Fruit fly (Drosophila melanogaster) whole organism, wandering third instar larva: ENCODE data around the gene vrs.

Source experiments
- Abd-B ChIP-seq: fragments of >200 bp; optimal IDR thresholded peaks from 2 replicates; lab custom pipeline; 2017; ENCODE audit warnings: missing biosample characterization, missing genetic modification characterization
- CG32264 ChIP-seq: fragments of 200-800 bp; sonication (Bioruptor generic); optimal IDR thresholded peaks from 2 replicates; lab custom pipeline; 2016; ENCODE audit warnings: missing biosample characterization, missing genetic modification characterization
- CG9705 ChIP-seq: fragments of 200-800 bp; sonication (Bioruptor generic); optimal IDR thresholded peaks from 2 replicates; lab custom pipeline; 2018; ENCODE audit warnings: missing biosample characterization, mild to moderate bottlenecking, missing genetic modification characterization
- Dfd ChIP-seq: fragments of >200 bp; optimal IDR thresholded peaks from 2 replicates; lab custom pipeline; 2017; ENCODE audit warnings: missing biosample characterization, missing genetic modification characterization
- Dif ChIP-seq: fragments of 200-275, 200-300 bp; sonication (Bioruptor generic); optimal IDR thresholded peaks from 2 replicates; lab custom pipeline; 2018; ENCODE audit warnings: missing biosample characterization, missing genetic modification characterization; ENCODE audit not compliant: partially characterized antibody
- GATAd ChIP-seq: sonication (Bioruptor generic); optimal IDR thresholded peaks from 2 replicates; lab custom pipeline; 2016; ENCODE audit warnings: missing biosample characterization, missing genetic modification characterization
- HLH106 ChIP-seq: fragments of 200-800 bp; optimal IDR thresholded peaks from 3 replicates; lab custom pipeline; 2019; ENCODE audit warnings: missing biosample characterization, mild to moderate bottlenecking, missing genetic modification characterization, moderate library complexity
- Hnf4 ChIP-seq: fragments of 200-800 bp; sonication (Bioruptor generic); optimal IDR thresholded peaks from 2 replicates; lab custom pipeline; 2016; ENCODE audit warnings: missing biosample characterization, mild to moderate bottlenecking, missing genetic modification characterization
- Hr78 ChIP-seq: fragments of >200 bp; optimal IDR thresholded peaks from 2 replicates; lab custom pipeline; 2017; ENCODE audit warnings: missing biosample characterization, missing genetic modification characterization
- Hr83 ChIP-seq: fragments of 200-300 bp; sonication (Bioruptor generic); optimal IDR thresholded peaks from 2 replicates; lab custom pipeline; 2016; ENCODE audit warnings: missing biosample characterization, mild to moderate bottlenecking, missing genetic modification characterization, moderate library complexity; ENCODE audit not compliant: poor library complexity, severe bottlenecking
- Jra ChIP-seq: sonication (Bioruptor generic); optimal IDR thresholded peaks from 2 replicates; lab custom pipeline; 2016; ENCODE audit warnings: missing biosample characterization, missing genetic modification characterization
- Mio ChIP-seq: sonication (Bioruptor generic); optimal IDR thresholded peaks from 2 replicates; lab custom pipeline; 2016; ENCODE audit warnings: missing biosample characterization, missing genetic modification characterization
- Myc ChIP-seq: fragments of >200 bp; optimal IDR thresholded peaks from 2 replicates; lab custom pipeline; 2017
- N ChIP-seq: fragments of >200 bp; optimal IDR thresholded peaks from 2 replicates; lab custom pipeline; 2018; ENCODE audit warnings: missing biosample characterization, missing external identifiers, missing genetic modification characterization
- OdsH ChIP-seq: fragments of 200-800 bp; sonication (Bioruptor generic); optimal IDR thresholded peaks from 2 replicates; lab custom pipeline; 2016; ENCODE audit warnings: missing biosample characterization, mild to moderate bottlenecking, missing genetic modification characterization
- Rel ChIP-seq, 2 experiments: fragments of 200-800 bp; sonication (Bioruptor generic) in 1 of 2; optimal IDR thresholded peaks; 2 replicates in 1 of 2; 3 replicates in 1 of 2; lab custom pipeline; 2016 to 2019; ENCODE audit warnings: mild to moderate bottlenecking in 2 of 2, missing biosample characterization in 2 of 2, missing genetic modification characterization in 2 of 2, moderate library complexity in 1 of 2
- Sp1 ChIP-seq: fragments of 200-800 bp; sonication (Bioruptor generic); optimal IDR thresholded peaks from 3 replicates; lab custom pipeline; 2019; ENCODE audit warnings: missing biosample characterization, mild to moderate bottlenecking, missing genetic modification characterization, moderate library complexity
- dl ChIP-seq, 2 experiments: fragments of 175-275, 200-275 bp in 1 of 2; fragments of 200-275 bp in 1 of 2; sonication (Bioruptor generic); optimal IDR thresholded peaks; lab custom pipeline; 2018; ENCODE audit warnings: mild to moderate bottlenecking in 2 of 2, missing biosample characterization in 2 of 2, missing genetic modification characterization in 2 of 2, moderate library complexity in 2 of 2; ENCODE audit not compliant: partially characterized antibody in 2 of 2, insufficient read depth in 1 of 2
- dmrt93B ChIP-seq: fragments of 200-800 bp; sonication (Bioruptor generic); optimal IDR thresholded peaks from 2 replicates; lab custom pipeline; 2018; ENCODE audit warnings: missing biosample characterization, mild to moderate bottlenecking, missing genetic modification characterization
- dsf ChIP-seq: sonication (Bioruptor generic); optimal IDR thresholded peaks from 2 replicates; lab custom pipeline; 2016; ENCODE audit warnings: missing biosample characterization, missing genetic modification characterization, borderline replicate concordance
- ey ChIP-seq: fragments of 200-800 bp; sonication (Bioruptor generic); optimal IDR thresholded peaks from 2 replicates; lab custom pipeline; 2016; ENCODE audit warnings: missing biosample characterization, missing genetic modification characterization
- foxo ChIP-seq, 2 experiments: fragments of 200-800 bp; sonication (Bioruptor generic); optimal IDR thresholded peaks; 2 replicates in 1 of 2; 3 replicates in 1 of 2; lab custom pipeline; 2016 to 2017; ENCODE audit warnings: missing biosample characterization in 2 of 2, missing genetic modification characterization in 2 of 2
- fru ChIP-seq: fragments of 200-800 bp; sonication (Bioruptor generic); optimal IDR thresholded peaks from 3 replicates; lab custom pipeline; 2016; ENCODE audit warnings: missing biosample characterization, mild to moderate bottlenecking, missing genetic modification characterization
- h ChIP-seq: fragments of 200-800 bp; sonication (Bioruptor generic); optimal IDR thresholded peaks from 3 replicates; lab custom pipeline; 2016; ENCODE audit warnings: missing biosample characterization, mild to moderate bottlenecking, missing genetic modification characterization
- jim ChIP-seq: fragments of 175-275, 200-325 bp; sonication (Bioruptor generic); optimal IDR thresholded peaks from 2 replicates; lab custom pipeline; 2016; ENCODE audit warnings: missing biosample characterization, mild to moderate bottlenecking, missing genetic modification characterization
- lola ChIP-seq: fragments of >200 bp; optimal IDR thresholded peaks from 2 replicates; lab custom pipeline; 2017; ENCODE audit warnings: missing biosample characterization, missing genetic modification characterization
- pan ChIP-seq: fragments of >200 bp; optimal IDR thresholded peaks from 2 replicates; lab custom pipeline; 2017
- psq ChIP-seq: fragments of 200-800 bp; sonication (Bioruptor generic); optimal IDR thresholded peaks from 3 replicates; lab custom pipeline; 2017; ENCODE audit warnings: missing biosample characterization, mild to moderate bottlenecking, missing genetic modification characterization, moderate library complexity
- rgr ChIP-seq: fragments of 200-800 bp; sonication (Bioruptor generic); optimal IDR thresholded peaks from 3 replicates; lab custom pipeline; 2016; ENCODE audit warnings: missing biosample characterization, mild to moderate bottlenecking, missing genetic modification characterization
- sage ChIP-seq: fragments of 200-800 bp; sonication (Bioruptor generic); optimal IDR thresholded peaks from 2 replicates; lab custom pipeline; 2016; ENCODE audit warnings: missing biosample characterization, mild to moderate bottlenecking, missing genetic modification characterization
- sv ChIP-seq: fragments of 200-800 bp; sonication (Bioruptor generic); optimal IDR thresholded peaks from 3 replicates; lab custom pipeline; 2016; ENCODE audit warnings: missing biosample characterization, missing genetic modification characterization
- usp ChIP-seq: fragments of >200 bp; optimal IDR thresholded peaks from 2 replicates; lab custom pipeline; 2017; ENCODE audit warnings: missing biosample characterization, missing genetic modification characterization
- woc ChIP-seq: sonication (Bioruptor generic); optimal IDR thresholded peaks from 2 replicates; lab custom pipeline; 2016; ENCODE audit warnings: missing biosample characterization, mild to moderate bottlenecking, missing genetic modification characterization

Gene vrs

dm6 chr3R:12433764-12434163 is 13.7 kb upstream of the vrs start, which contains the start of the genes Aos1 and Srlp:
Aos1 (minus strand) TSS chr3R:12433822.
Srlp (plus strand) TSS chr3R:12434098.
- TF ChIP-seq psq (GFP tag; lab: Kevin White, UChicago), result peak; percentile 46
- TF ChIP-seq OdsH (GFP tag; lab: Kevin White, UChicago), result peak; percentile 32
- TF ChIP-seq rgr, result peak; percentile 18
- peak; percentile 68 for TF ChIP-seq Sp1
- peak in 1 of 2 experiments; percentile 60 for TF ChIP-seq foxo (GFP tag; optimal IDR thresholded peaks at IDR 0.05; lab: Kevin White, UChicago)
- TF ChIP-seq HLH106 (tag; lab: Kevin White, UChicago), result peak; percentile 74
- TF ChIP-seq Rel (GFP tag; optimal IDR thresholded peaks at IDR 0.05; lab: Kevin White, UChicago), result no peak
- peak; percentile 70 for TF ChIP-seq Rel (tag; optimal IDR thresholded peaks at IDR 0.05; lab: Kevin White, UChicago)
- no peak for TF ChIP-seq N
- TF ChIP-seq dl (GFP tag; optimal IDR thresholded peaks at IDR 0.05; lab: Kevin White, UChicago; ENCODE audit: insufficient read depth in 1 of 2, partially characterized antibody in 2 of 2), result no peak
- TF ChIP-seq woc (GFP tag; lab: Kevin White, UChicago), result no peak
- peak; percentile 95 for TF ChIP-seq Myc (lab: Kevin White, UChicago)
- peak; percentile 56 for TF ChIP-seq CG9705
- TF ChIP-seq, all 38 proteins: peak for 9

dm6 chr3R:12435948-12436347 is 11.5 kb upstream of the vrs start, which contains the start of gene Desat2:
Desat2 (plus strand) TSS chr3R:12436248.
- TF ChIP-seq rgr, result no peak
- no peak for TF ChIP-seq woc (GFP tag; lab: Kevin White, UChicago)
- TF ChIP-seq sv (GFP tag; lab: Kevin White, UChicago), result no peak
- TF ChIP-seq usp (GFP tag; lab: Kevin White, UChicago), result no peak
- TF ChIP-seq ey (GFP tag; lab: Kevin White, UChicago), result no peak
- TF ChIP-seq sage, result no peak
- no peak for TF ChIP-seq fru (GFP tag; lab: Kevin White, UChicago)
- no peak for TF ChIP-seq foxo (GFP tag; optimal IDR thresholded peaks at IDR 0.05; lab: Kevin White, UChicago)

dm6 chr3R:12439039-12439400 is 8.4 kb upstream of the vrs start, which contains the start of the genes CG17207 and CG46427:
CG17207 (minus strand) TSS chr3R:12439139.
CG46427 (minus strand) TSS chr3R:12439139.
- TF ChIP-seq fru (GFP tag; lab: Kevin White, UChicago), result no peak
- TF ChIP-seq GATAd (GFP tag; lab: Kevin White, UChicago), result no peak
- TF ChIP-seq HLH106 (tag; lab: Kevin White, UChicago), result no peak
- no peak for TF ChIP-seq psq (GFP tag; lab: Kevin White, UChicago)
- no peak for TF ChIP-seq woc (GFP tag; lab: Kevin White, UChicago)
- TF ChIP-seq dmrt93B (GFP tag; lab: Kevin White, UChicago), result no peak
- no peak for TF ChIP-seq Mio (GFP tag; lab: Kevin White, UChicago)
- TF ChIP-seq lola (GFP tag; lab: Kevin White, UChicago), result no peak
- TF ChIP-seq Sp1, result no peak
- TF ChIP-seq Hr83 (GFP tag; lab: Kevin White, UChicago), result no peak
- no peak for TF ChIP-seq dsf (GFP tag; lab: Kevin White, UChicago)
- TF ChIP-seq sv (GFP tag; lab: Kevin White, UChicago), result no peak
- TF ChIP-seq Hr78, result no peak

dm6 chr3R:12439401-12440143 is 7.9 kb upstream of the vrs start, which contains the start of gene Desat1:
Desat1 (plus strand) TSS chr3R:12439600.
- TF ChIP-seq GATAd (GFP tag; lab: Kevin White, UChicago) (no peak), Jra (GFP tag; lab: Kevin White, UChicago) (peak; percentile 34), CG9705 (no peak), woc (GFP tag; lab: Kevin White, UChicago) (peak; percentile 32), dsf (GFP tag; lab: Kevin White, UChicago) (peak; percentile 34)
- TF ChIP-seq, all 38 proteins: peak for 3

- TF ChIP-seq Hr78 (no peak), OdsH (GFP tag; lab: Kevin White, UChicago) (no peak), Rel (GFP tag; optimal IDR thresholded peaks at IDR 0.05; lab: Kevin White, UChicago) (no peak), Rel (tag; optimal IDR thresholded peaks at IDR 0.05; lab: Kevin White, UChicago) (peak; percentile 95), Dif (GFP tag; lab: Kevin White, UChicago) (peak; percentile 11), jim (GFP tag; lab: Kevin White, UChicago) (no peak), CG32264 (GFP tag; lab: Kevin White, UChicago) (no peak), Hr83 (GFP tag; lab: Kevin White, UChicago) (peak; percentile 55), Jra (GFP tag; lab: Kevin White, UChicago) (no peak), usp (GFP tag; lab: Kevin White, UChicago) (no peak), lola (GFP tag; lab: Kevin White, UChicago) (no peak), woc (GFP tag; lab: Kevin White, UChicago) (peak; percentile 19), fru (GFP tag; lab: Kevin White, UChicago) (peak; percentile 20), Dfd (GFP tag; lab: Kevin White, UChicago) (no peak), rgr (peak; percentile 60), Mio (GFP tag; lab: Kevin White, UChicago) (no peak), dmrt93B (GFP tag; lab: Kevin White, UChicago) (no peak), Sp1 (peak; percentile 31), pan (no peak), dsf (GFP tag; lab: Kevin White, UChicago) (no peak), sv (GFP tag; lab: Kevin White, UChicago) (no peak), GATAd (GFP tag; lab: Kevin White, UChicago) (no peak), psq (GFP tag; lab: Kevin White, UChicago) (no peak), Hnf4 (GFP tag; lab: Kevin White, UChicago) (peak; percentile 1), foxo (GFP tag; optimal IDR thresholded peaks at IDR 0.05; lab: Kevin White, UChicago) (peak in 1 of 2 experiments; percentile 16), h (GFP tag; lab: Kevin White, UChicago) (peak; percentile 63), Abd-B (GFP tag; lab: Kevin White, UChicago) (no peak), HLH106 (tag; lab: Kevin White, UChicago) (no peak)
- TF ChIP-seq, all 38 proteins: peak for 10
These were observed 6.3 kb upstream of the vrs start for dm6 chr3R:12441008-12441606.
